Comparison of ENCODE assay signal across 2 fruit fly cellular contexts in the genomic region with DNA sequence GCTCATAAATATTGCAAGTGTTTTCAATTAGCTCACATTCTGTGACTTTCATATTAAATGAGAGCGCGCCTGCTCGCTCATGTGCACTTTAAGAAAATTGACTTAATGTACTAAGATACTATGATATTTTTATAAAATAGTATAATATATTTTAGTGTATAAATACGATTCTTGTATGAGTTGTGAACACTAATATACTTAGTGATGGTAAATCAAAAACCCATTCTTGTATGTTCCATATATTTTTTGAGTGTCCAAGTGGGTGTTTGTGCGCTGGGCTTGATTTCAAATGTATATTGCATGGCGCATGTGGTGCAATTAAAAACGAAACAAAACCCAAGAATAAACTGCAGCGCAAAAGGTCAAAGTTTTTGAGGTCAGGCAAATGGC.
TF ChIP-seq lines count a peak whose summit lies in the region.

No protein-coding gene starts in this region.

TF ChIP-seq in whole organism, embryonic, 481 proteins besides CTCF, POLR2A, EP300 and RAD21 (continued from another document):
- TF ChIP-seq HLH3B (GFP tag; IDR thresholded peaks at IDR 0.05; lab: Robert Waterston, UW) (0 out of 2 replicates have a peak, but pooled peaks have one; percentile 27), Hand (GFP tag; optimal IDR thresholded peaks at IDR 0.05; lab: Kevin White, UChicago) (no peak), nmo (GFP tag; optimal IDR thresholded peaks at IDR 0.05; lab: Kevin White, UChicago) (peak; percentile 1), CG7963 (GFP tag; IDR thresholded peaks at IDR 0.05; lab: Robert Waterston, UW; ENCODE audit: partially characterized antibody) (no peak), Xrp1 (GFP tag; IDR thresholded peaks at IDR 0.05; lab: Robert Waterston, UW) (peak; percentile 23; the same call in 1 of the 2 replicates), zf30C (GFP tag; optimal IDR thresholded peaks at IDR 0.05; lab: Kevin White, UChicago) (no peak), vvl (GFP tag; IDR thresholded peaks at IDR 0.05; lab: Robert Waterston, UW) (peak; percentile 52; the same call in 1 of the 2 replicates), Awh (GFP tag; IDR thresholded peaks at IDR 0.05; lab: Robert Waterston, UW) (0 out of 2 replicates have a peak, but pooled peaks have one; percentile 11), pros (GFP tag; optimal IDR thresholded peaks at IDR 0.05; lab: Kevin White, UChicago) (no peak), Blimp-1 (GFP tag; optimal IDR thresholded peaks at IDR 0.05; lab: Kevin White, UChicago) (peak; percentile 8), Ssrp (tag; optimal IDR thresholded peaks at IDR 0.05; lab: Kevin White, UChicago) (peak; percentile 7), ase (GFP tag; IDR thresholded peaks at IDR 0.05; lab: Robert Waterston, UW) (no peak), CG8089 (GFP tag; optimal IDR thresholded peaks at IDR 0.05; lab: Kevin White, UChicago) (no peak), ATbp (GFP tag; optimal IDR thresholded peaks at IDR 0.05; lab: Kevin White, UChicago) (peak; percentile 2), CG12769 (tag; optimal IDR thresholded peaks at IDR 0.05; lab: Kevin White, UChicago) (no peak), CG3407 (GFP tag; optimal IDR thresholded peaks at IDR 0.05; lab: Kevin White, UChicago) (peak; percentile 5), CG11695 (GFP tag; IDR thresholded peaks at IDR 0.05; lab: Robert Waterston, UW) (0 out of 3 replicates have a peak, but pooled peaks have one; percentile 23), row (GFP tag; IDR thresholded peaks at IDR 0.05; lab: Robert Waterston, UW) (peak; percentile 14; the same call in 1 of the 3 replicates), Drgx (GFP tag; IDR thresholded peaks at IDR 0.05; lab: Robert Waterston, UW) (peak; percentile 85), CG17359 (tag; optimal IDR thresholded peaks at IDR 0.05; lab: Kevin White, UChicago) (peak; percentile 15), CG15601 (tag; optimal IDR thresholded peaks at IDR 0.05; lab: Kevin White, UChicago) (no peak)

TF ChIP-seq in whole organism, prepupa, 60 proteins besides CTCF, POLR2A, EP300 and RAD21 (continued from another document):
- peak; percentile 7 for TF ChIP-seq topi (GFP tag; optimal IDR thresholded peaks at IDR 0.05; lab: Kevin White, UChicago)
- TF ChIP-seq ss (GFP tag; optimal IDR thresholded peaks at IDR 0.05; lab: Kevin White, UChicago), result no peak
- TF ChIP-seq CG10669 (GFP tag; optimal IDR thresholded peaks at IDR 0.05; lab: Kevin White, UChicago), result peak; percentile 41
- peak; percentile 80 for TF ChIP-seq CG32006 (GFP tag; optimal IDR thresholded peaks at IDR 0.05; lab: Kevin White, UChicago)
- TF ChIP-seq CG16779 (tag; optimal IDR thresholded peaks at IDR 0.05; lab: Kevin White, UChicago), result no peak
- peak; percentile 3 for TF ChIP-seq CG11762 (GFP tag; optimal IDR thresholded peaks at IDR 0.05; lab: Kevin White, UChicago; ENCODE audit: insufficient read depth)
- peak; percentile 90 for TF ChIP-seq CG6163 (GFP tag; IDR thresholded peaks at IDR 0.05; lab: Robert Waterston, UW)
- peak; percentile 67 for TF ChIP-seq acj6 (GFP tag; optimal IDR thresholded peaks at IDR 0.05; lab: Kevin White, UChicago)
- TF ChIP-seq CG15336 (GFP tag; IDR thresholded peaks at IDR 0.05; lab: Robert Waterston, UW), result peak; percentile 84
- no peak for TF ChIP-seq vri (GFP tag; optimal IDR thresholded peaks at IDR 0.05; lab: Kevin White, UChicago)
- TF ChIP-seq CG8319 (GFP tag; optimal IDR thresholded peaks at IDR 0.05; lab: Kevin White, UChicago), result peak; percentile 24
- TF ChIP-seq Eip78C (GFP tag; lab: Kevin White, UChicago), result peak; percentile 75
- TF ChIP-seq fd85E (GFP tag; optimal IDR thresholded peaks at IDR 0.05; lab: Kevin White, UChicago), result no peak
- TF ChIP-seq CG3032 (tag; optimal IDR thresholded peaks at IDR 0.05; lab: Kevin White, UChicago), result peak; percentile 75
- TF ChIP-seq Smox (GFP tag; optimal IDR thresholded peaks at IDR 0.05; lab: Kevin White, UChicago), result no peak
- peak; percentile 10 for TF ChIP-seq Lpt (GFP tag; optimal IDR thresholded peaks at IDR 0.05; lab: Kevin White, UChicago)
- TF ChIP-seq CG9139 (GFP tag; optimal IDR thresholded peaks at IDR 0.05; lab: Kevin White, UChicago), result no peak
- TF ChIP-seq OdsH (GFP tag; optimal IDR thresholded peaks at IDR 0.05; lab: Kevin White, UChicago), result peak; percentile 73
- TF ChIP-seq net (GFP tag; optimal IDR thresholded peaks at IDR 0.05; lab: Kevin White, UChicago), result peak; percentile 60
- peak; percentile 30 for TF ChIP-seq dac (GFP tag; optimal IDR thresholded peaks at IDR 0.05; lab: Kevin White, UChicago)
- TF ChIP-seq Eip93F (GFP tag; optimal IDR thresholded peaks at IDR 0.05; lab: Kevin White, UChicago), result no peak
- TF ChIP-seq CG34406 (GFP tag; optimal IDR thresholded peaks at IDR 0.05; lab: Kevin White, UChicago), result peak; percentile 49
- TF ChIP-seq Met (GFP tag; optimal IDR thresholded peaks at IDR 0.05; lab: Kevin White, UChicago), result peak; percentile 5
- peak; percentile 70 for TF ChIP-seq achi (GFP tag; optimal IDR thresholded peaks at IDR 0.05; lab: Kevin White, UChicago)
- TF ChIP-seq dsx (GFP tag; optimal IDR thresholded peaks at IDR 0.05; lab: Kevin White, UChicago; ENCODE audit: poor library complexity, severe bottlenecking), result peak; percentile 45
- TF ChIP-seq svp (GFP tag; lab: Kevin White, UChicago), result peak; percentile 27
- TF ChIP-seq Ets96B (tag; optimal IDR thresholded peaks at IDR 0.05; lab: Kevin White, UChicago), result peak; percentile 86
- no peak for TF ChIP-seq Hr38 (GFP tag; optimal IDR thresholded peaks at IDR 0.05; lab: Kevin White, UChicago)
- no peak for TF ChIP-seq Sox15 (GFP tag; optimal IDR thresholded peaks at IDR 0.05; lab: Kevin White, UChicago)
- TF ChIP-seq pdm3 (GFP tag; optimal IDR thresholded peaks at IDR 0.05; lab: Kevin White, UChicago), result peak; percentile 17
- no peak for TF ChIP-seq lz (GFP tag; optimal IDR thresholded peaks at IDR 0.05; lab: Kevin White, UChicago)
- no peak for TF ChIP-seq CG6808 (GFP tag; optimal IDR thresholded peaks at IDR 0.05; lab: Kevin White, UChicago)
- no peak for TF ChIP-seq cyc (GFP tag; optimal IDR thresholded peaks at IDR 0.05; lab: Kevin White, UChicago)
- TF ChIP-seq CG6792 (GFP tag; optimal IDR thresholded peaks at IDR 0.05; lab: Kevin White, UChicago), result peak; percentile 35
- TF ChIP-seq Blimp-1 (GFP tag; optimal IDR thresholded peaks at IDR 0.05; lab: Kevin White, UChicago), result no peak
- TF ChIP-seq spab (GFP tag; optimal IDR thresholded peaks at IDR 0.05; lab: Kevin White, UChicago), result no peak
- TF ChIP-seq CG6854 (GFP tag; optimal IDR thresholded peaks at IDR 0.05; lab: Kevin White, UChicago), result no peak
- peak; percentile 44 for TF ChIP-seq CG10631 (GFP tag; optimal IDR thresholded peaks at IDR 0.05; lab: Kevin White, UChicago)
TF ChIP-seq in whole organism, prepupa: peak in this region for 35.
